Worm (Caenorhabditis elegans): ENCODE data around the gene F52C9.5.

ce11 chrIII:5254108-5254507, 47.9 kb upstream of the F52C9.5 start, which contains the start of the genes sumv-1 and gop-1:
- no peak for TF ChIP-seq W03F9.2 (tag; optimal IDR thresholded peaks at IDR 0.05)
- TF ChIP-seq dao-5 (tag; optimal IDR thresholded peaks at IDR 0.05), result no peak
- TF ChIP-seq him-1 (tag; optimal IDR thresholded peaks at IDR 0.05), result no peak

Data from whole organism, L4/young adult.